In the genomic region with DNA sequence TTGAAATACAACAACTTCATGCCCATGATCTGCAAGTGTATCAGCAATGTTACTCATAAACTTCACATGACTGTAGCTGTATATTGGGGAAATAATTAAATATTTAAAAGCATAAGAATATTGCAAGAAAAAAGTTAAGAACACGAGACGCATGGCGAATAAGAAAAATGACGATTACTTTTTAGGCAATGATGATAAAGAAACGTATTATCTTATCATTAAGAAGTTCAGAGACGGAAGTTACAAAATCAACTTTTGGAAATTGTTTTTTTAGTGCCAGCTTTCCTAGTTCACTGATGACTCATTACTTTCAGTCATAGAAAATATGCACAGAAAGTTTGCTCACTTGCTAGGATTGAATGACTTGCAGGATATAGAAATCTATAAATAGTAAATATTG, we compare ENCODE assay signal across 6 worm cellular contexts.
TF ChIP-seq lines count a peak whose summit lies in the region.

A gene (minus strand): TSS at position 161 of the 400 bp plus-strand sequence.

TF ChIP-seq in whole organism, L1 larva, 84 proteins besides CTCF, POLR2A, EP300 and RAD21:
- TF ChIP-seq elt-2 (tag; optimal IDR thresholded peaks at IDR 0.05; lab: Kevin White, UChicago) (peak; percentile 48), unc-30 (tag; optimal IDR thresholded peaks at IDR 0.05; lab: Kevin White, UChicago) (no peak), alr-1 (tag; optimal IDR thresholded peaks at IDR 0.05; lab: Kevin White, UChicago; ENCODE audit: borderline replicate concordance) (no peak), swsn-7 (tag; optimal IDR thresholded peaks at IDR 0.05; lab: Kevin White, UChicago) (no peak), elt-3 (tag; optimal IDR thresholded peaks at IDR 0.05; lab: Kevin White, UChicago) (no peak), ceh-90 (tag; optimal IDR thresholded peaks at IDR 0.05; lab: Kevin White, UChicago) (no peak), nhr-47 (tag; optimal IDR thresholded peaks at IDR 0.05; lab: Kevin White, UChicago) (no peak)

TF ChIP-seq in whole organism, L2 larva, 48 proteins besides CTCF, POLR2A, EP300 and RAD21:
- TF ChIP-seq fos-1 (tag; optimal IDR thresholded peaks at IDR 0.05; lab: Kevin White, UChicago) (peak; percentile 66), lsy-2 (tag; optimal IDR thresholded peaks at IDR 0.05; lab: Kevin White, UChicago) (no peak)

TF ChIP-seq in whole organism, L3 larva, 47 proteins besides CTCF, POLR2A, EP300 and RAD21:
- TF ChIP-seq unc-62 (GFP tag; optimal IDR thresholded peaks at IDR 0.05; lab: Kevin White, UChicago), result no peak
- TF ChIP-seq nhr-25 (tag; optimal IDR thresholded peaks at IDR 0.05; lab: Kevin White, UChicago), result no peak
- no peak for TF ChIP-seq skn-1 (tag; optimal IDR thresholded peaks at IDR 0.05; lab: Kevin White, UChicago)
- peak; percentile 27 for TF ChIP-seq pqm-1 (tag; optimal IDR thresholded peaks at IDR 0.05; lab: Kevin White, UChicago)
- no peak for TF ChIP-seq zag-1 (tag; optimal IDR thresholded peaks at IDR 0.05; lab: Kevin White, UChicago)
- peak; percentile 57 for TF ChIP-seq elt-2 (tag; optimal IDR thresholded peaks at IDR 0.05; lab: Kevin White, UChicago)
- TF ChIP-seq egl-27 (tag; optimal IDR thresholded peaks at IDR 0.05; lab: Kevin White, UChicago), result no peak

TF ChIP-seq in whole organism, L4 larva, 104 proteins besides CTCF, POLR2A, EP300 and RAD21:
- TF ChIP-seq ces-1 (GFP tag; optimal IDR thresholded peaks at IDR 0.05; lab: Kevin White, UChicago), result no peak
- no peak for TF ChIP-seq lsy-2 (tag; optimal IDR thresholded peaks at IDR 0.05; lab: Kevin White, UChicago)
- TF ChIP-seq nhr-77 (tag; optimal IDR thresholded peaks at IDR 0.05; lab: Kevin White, UChicago), result peak; percentile 11
- TF ChIP-seq pqm-1 (tag; optimal IDR thresholded peaks at IDR 0.05; lab: Kevin White, UChicago), result peak; percentile 72
- TF ChIP-seq nhr-28 (tag; optimal IDR thresholded peaks at IDR 0.05; lab: Kevin White, UChicago), result peak; percentile 42

TF ChIP-seq in whole organism, late embryonic, 69 proteins besides CTCF, POLR2A, EP300 and RAD21:
- TF ChIP-seq pha-2 (tag; optimal IDR thresholded peaks at IDR 0.05; lab: Kevin White, UChicago) (no peak), fkh-10 (GFP tag; optimal IDR thresholded peaks at IDR 0.05; lab: Kevin White, UChicago) (no peak), zip-5 (tag; optimal IDR thresholded peaks at IDR 0.05; lab: Kevin White, UChicago) (no peak), npax-4 (tag; optimal IDR thresholded peaks at IDR 0.05; lab: Kevin White, UChicago) (no peak), elt-2 (tag; optimal IDR thresholded peaks at IDR 0.05; lab: Kevin White, UChicago) (peak; percentile 11), ceh-6 (GFP tag; optimal IDR thresholded peaks at IDR 0.05; lab: Kevin White, UChicago) (no peak)

TF ChIP-seq in whole organism, young adult, 124 proteins besides CTCF, POLR2A, EP300 and RAD21:
- TF ChIP-seq nhr-80 (tag; optimal IDR thresholded peaks at IDR 0.05; lab: Kevin White, UChicago) (peak; percentile 31), pha-4 (tag; optimal IDR thresholded peaks at IDR 0.05; lab: Kevin White, UChicago) (no peak)
TF ChIP-seq in whole organism, young adult: peak in this region for 1.
